Fruit fly (Drosophila melanogaster) whole organism, embryonic: ENCODE data around the gene CG32639.

ENCODE experiments used
- BEAF-32 ChIP-seq: fragments of 200-800 bp; sonication (Bioruptor generic); optimal IDR thresholded peaks from 3 replicates; lab custom pipeline; 2017; ENCODE audit warnings: missing biosample characterization, missing genetic modification characterization, mild to moderate bottlenecking, moderate library complexity, missing genetic modification reagents
- Bteb2 ChIP-seq: fragments of 200-800 bp; sonication (Bioruptor generic); optimal IDR thresholded peaks from 2 replicates; lab custom pipeline; 2016; ENCODE audit warnings: missing biosample characterization, missing genetic modification characterization
- CG13624 ChIP-seq: fragments of 200-800 bp; sonication (Bioruptor generic); optimal IDR thresholded peaks from 2 replicates; lab custom pipeline; 2016; ENCODE audit warnings: missing biosample characterization, missing genetic modification characterization
- CG13894 ChIP-seq: fragments of 200-800 bp; sonication (Bioruptor generic); optimal IDR thresholded peaks from 3 replicates; lab custom pipeline; 2018; ENCODE audit warnings: missing biosample characterization, mild to moderate bottlenecking, missing genetic modification characterization, moderate library complexity
- CG15479 ChIP-seq: fragments of 200-800 bp; sonication (Bioruptor generic); optimal IDR thresholded peaks from 3 replicates; lab custom pipeline; 2019; ENCODE audit warnings: missing biosample characterization, mild to moderate bottlenecking, missing genetic modification characterization, moderate library complexity
- CG17385 ChIP-seq: fragments of 200-800 bp; sonication (Bioruptor generic); optimal IDR thresholded peaks from 3 replicates; lab custom pipeline; 2018; ENCODE audit warnings: missing biosample characterization, mild to moderate bottlenecking, missing genetic modification characterization
- CG2120 ChIP-seq: fragments of 200-800 bp; sonication (Bioruptor generic); optimal IDR thresholded peaks from 3 replicates; lab custom pipeline; 2016; ENCODE audit warnings: missing biosample characterization, missing genetic modification characterization
- CG2129 ChIP-seq: fragments of 200-800 bp; sonication (Bioruptor generic); IDR thresholded peaks from 2 replicates; pipeline ENCODE4 v1.3.6; 2022; ENCODE audit warnings: missing biosample characterization, missing genetic modification characterization; ENCODE audit not compliant: partially characterized antibody
- CG2199 ChIP-seq: fragments of 200-800 bp; sonication (Bioruptor generic); IDR thresholded peaks from 3 replicates; pipeline ENCODE4 v1.3.6; 2022; ENCODE audit warnings: missing biosample characterization, missing genetic modification characterization
- CG31441 ChIP-seq: fragments of 200-800 bp; sonication (Bioruptor generic); IDR thresholded peaks from 2 replicates; pipeline ENCODE4 v1.3.6; 2022; ENCODE audit warnings: missing biosample characterization, missing genetic modification characterization
- CG3407 ChIP-seq: fragments of 200-800 bp; sonication (Bioruptor generic); optimal IDR thresholded peaks from 2 replicates; lab custom pipeline; 2018; ENCODE audit warnings: missing biosample characterization, mild to moderate bottlenecking, missing genetic modification characterization
- CG4404 ChIP-seq: fragments of 200-800 bp; sonication (Bioruptor generic); IDR thresholded peaks from 2 replicates; pipeline ENCODE4 v1.3.6; 2022; ENCODE audit warnings: missing biosample characterization, missing genetic modification characterization
- CG8924 ChIP-seq: fragments of 200-800 bp; optimal IDR thresholded peaks from 3 replicates; lab custom pipeline; 2019; ENCODE audit warnings: missing biosample characterization, mild to moderate bottlenecking, missing genetic modification characterization, moderate library complexity
- D19B ChIP-seq: fragments of 200-800 bp; sonication (Bioruptor generic); optimal IDR thresholded peaks from 2 replicates; lab custom pipeline; 2017; ENCODE audit warnings: missing biosample characterization, mild to moderate bottlenecking, missing genetic modification characterization
- Dbx ChIP-seq: fragments of 200-800 bp; sonication (Bioruptor generic); IDR thresholded peaks from 3 replicates; pipeline ENCODE4 v1.3.6; 2022; ENCODE audit warnings: missing biosample characterization, missing genetic modification characterization
- Dip3 ChIP-seq: fragments of 200-800 bp; sonication (Bioruptor generic); optimal IDR thresholded peaks from 3 replicates; lab custom pipeline; 2016; ENCODE audit warnings: missing biosample characterization, missing genetic modification characterization
- MESR4 ChIP-seq: fragments of 200-800 bp; sonication (Bioruptor generic); optimal IDR thresholded peaks from 2 replicates; lab custom pipeline; 2018; ENCODE audit warnings: missing biosample characterization, mild to moderate bottlenecking, missing genetic modification characterization, moderate library complexity
- MTF-1 ChIP-seq: fragments of 200-800 bp; sonication (Bioruptor generic); optimal IDR thresholded peaks from 2 replicates; lab custom pipeline; 2018; ENCODE audit warnings: missing biosample characterization, mild to moderate bottlenecking, missing genetic modification characterization, borderline replicate concordance
- Mad ChIP-seq: fragments of 200-800 bp; sonication (Bioruptor generic); optimal IDR thresholded peaks from 2 replicates; lab custom pipeline; 2016; ENCODE audit warnings: missing biosample characterization, missing genetic modification characterization
- Max ChIP-seq: fragments of 200-800 bp; sonication (Bioruptor generic); optimal IDR thresholded peaks from 2 replicates; lab custom pipeline; 2016; ENCODE audit warnings: missing biosample characterization, mild to moderate bottlenecking, missing genetic modification characterization
- Mes4 ChIP-seq: fragments of 200-800 bp; sonication (Bioruptor generic); optimal IDR thresholded peaks from 2 replicates; lab custom pipeline; 2016; ENCODE audit warnings: missing biosample characterization, missing genetic modification characterization
- Opbp ChIP-seq: fragments of 200-800 bp; sonication (Bioruptor generic); IDR thresholded peaks from 3 replicates; pipeline ENCODE4 v1.3.6; 2022; ENCODE audit warnings: missing biosample characterization, missing genetic modification characterization; ENCODE audit not compliant: partially characterized antibody
- Poxn ChIP-seq: fragments of 200-800 bp; sonication (Bioruptor generic); IDR thresholded peaks from 2 replicates; pipeline ENCODE4 v1.3.6; 2022; ENCODE audit warnings: missing biosample characterization, missing genetic modification characterization
- Ptx1 ChIP-seq: fragments of 200-800 bp; sonication (Bioruptor generic); IDR thresholded peaks from 2 replicates; pipeline ENCODE4 v1.3.6; 2022; ENCODE audit warnings: missing biosample characterization, missing genetic modification characterization
- Ravus ChIP-seq: fragments of 200-800 bp; sonication (Bioruptor generic); IDR thresholded peaks from 2 replicates; pipeline ENCODE4 v1.3.6; 2022; ENCODE audit warnings: missing biosample characterization, missing genetic modification characterization
- Six4 ChIP-seq: fragments of 200-800 bp; sonication (Bioruptor generic); optimal IDR thresholded peaks from 2 replicates; lab custom pipeline; 2016; ENCODE audit warnings: missing biosample characterization, missing genetic modification characterization
- Taf1 ChIP-seq: fragments of 200-800 bp; sonication (Bioruptor generic); IDR thresholded peaks from 2 replicates; pipeline ENCODE4 v1.3.6; 2022; ENCODE audit warnings: missing biosample characterization, missing genetic modification characterization
- Usf ChIP-seq: fragments of 200-800 bp; sonication (Bioruptor generic); optimal IDR thresholded peaks from 2 replicates; lab custom pipeline; 2017; ENCODE audit warnings: missing genotype, missing biosample characterization, missing genetic modification characterization
- cad ChIP-seq: fragments of >200 bp; optimal IDR thresholded peaks from 2 replicates; lab custom pipeline; 2017; ENCODE audit warnings: missing biosample characterization, missing genetic modification characterization
- crp ChIP-seq, 2 experiments: fragments of 200-800 bp; sonication (Bioruptor generic); optimal IDR thresholded peaks; 2 replicates in 1 of 2; 3 replicates in 1 of 2; lab custom pipeline; 2017; ENCODE audit warnings: missing biosample characterization in 2 of 2, missing genetic modification characterization in 2 of 2, mild to moderate bottlenecking in 1 of 2, moderate library complexity in 1 of 2
- dpn ChIP-seq, 2 experiments: fragments of 200-800 bp; sonication (Bioruptor generic); optimal IDR thresholded peaks; 3 replicates each; lab custom pipeline; 2016; ENCODE audit warnings: missing biosample characterization in 2 of 2, missing genetic modification characterization in 2 of 2
- en ChIP-seq: fragments of 200-800 bp; sonication (Bioruptor generic); optimal IDR thresholded peaks from 2 replicates; lab custom pipeline; 2016; ENCODE audit warnings: missing biosample characterization, missing genetic modification characterization
- gce ChIP-seq: fragments of 200-800 bp; sonication (Bioruptor generic); IDR thresholded peaks from 3 replicates; pipeline ENCODE4 v1.3.6; 2022; ENCODE audit warnings: missing biosample characterization, missing genetic modification characterization
- gsb-n ChIP-seq: fragments of 200-800 bp; sonication (Bioruptor generic); optimal IDR thresholded peaks from 3 replicates; lab custom pipeline; 2018; ENCODE audit warnings: missing biosample characterization, mild to moderate bottlenecking, missing genetic modification characterization
- hbn ChIP-seq: fragments of 200-800 bp; sonication (Bioruptor generic); IDR thresholded peaks from 2 replicates; pipeline ENCODE4 v1.3.6; 2022; ENCODE audit warnings: missing biosample characterization, missing genetic modification characterization; ENCODE audit not compliant: partially characterized antibody
- kah ChIP-seq: fragments of 200-800 bp; sonication (Bioruptor generic); optimal IDR thresholded peaks from 2 replicates; lab custom pipeline; 2018; ENCODE audit warnings: missing biosample characterization, mild to moderate bottlenecking, missing genetic modification characterization
- ken ChIP-seq: fragments of 200-800 bp; sonication (Bioruptor generic); IDR thresholded peaks from 3 replicates; pipeline ENCODE4 v1.3.6; 2022; ENCODE audit warnings: missing biosample characterization, missing genetic modification characterization
- mld ChIP-seq: fragments of 200-800 bp; sonication (Bioruptor generic); IDR thresholded peaks from 3 replicates; pipeline ENCODE4 v1.3.6; 2022; ENCODE audit warnings: missing biosample characterization, missing genetic modification characterization; ENCODE audit not compliant: partially characterized antibody
- oc ChIP-seq: fragments of 200-800 bp; sonication (Bioruptor generic); optimal IDR thresholded peaks from 2 replicates; lab custom pipeline; 2018; ENCODE audit warnings: missing biosample characterization, mild to moderate bottlenecking, missing genetic modification characterization, moderate library complexity
- psq ChIP-seq: fragments of 200-800 bp; sonication (Bioruptor generic); optimal IDR thresholded peaks from 2 replicates; lab custom pipeline; 2017; ENCODE audit warnings: missing biosample characterization, missing genetic modification characterization
- pzg ChIP-seq: fragments of 200-800 bp; sonication (Bioruptor generic); optimal IDR thresholded peaks from 3 replicates; lab custom pipeline; 2018; ENCODE audit warnings: missing biosample characterization, mild to moderate bottlenecking, missing genetic modification characterization, moderate library complexity
- repo ChIP-seq: fragments of 200-800 bp; sonication (Bioruptor generic); optimal IDR thresholded peaks from 2 replicates; lab custom pipeline; 2016; ENCODE audit warnings: missing biosample characterization, missing genetic modification characterization
- rib ChIP-seq: fragments of 200-800 bp; sonication (Bioruptor generic); IDR thresholded peaks from 2 replicates; pipeline ENCODE4 v1.3.6; 2022; ENCODE audit warnings: missing biosample characterization, missing genetic modification characterization
- run ChIP-seq: fragments of 200-800 bp; sonication (Bioruptor generic); optimal IDR thresholded peaks from 3 replicates; lab custom pipeline; 2018; ENCODE audit warnings: missing biosample characterization, mild to moderate bottlenecking, missing genetic modification characterization
- sima ChIP-seq: fragments of 200-800 bp; sonication (Bioruptor generic); optimal IDR thresholded peaks from 2 replicates; lab custom pipeline; 2016; ENCODE audit warnings: missing biosample characterization, missing genetic modification characterization
- sna ChIP-seq: fragments of 200-800 bp; sonication (Bioruptor generic); IDR thresholded peaks from 2 replicates; pipeline ENCODE4 v1.3.6; 2022; ENCODE audit warnings: missing biosample characterization, missing genetic modification characterization; ENCODE audit not compliant: partially characterized antibody
- sqz ChIP-seq: fragments of 200-800 bp; sonication (Bioruptor generic); optimal IDR thresholded peaks from 3 replicates; lab custom pipeline; 2018; ENCODE audit warnings: missing biosample characterization, mild to moderate bottlenecking, missing genetic modification characterization
- ttk ChIP-seq: fragments of 200-800 bp; sonication (Bioruptor generic); IDR thresholded peaks from 2 replicates; pipeline ENCODE4 v2.1.2; 2022; ENCODE audit warnings: missing biosample characterization, missing genetic modification characterization
- zen2 ChIP-seq: fragments of 200-800 bp; sonication (Bioruptor generic); IDR thresholded peaks from 3 replicates; pipeline ENCODE4 v1.3.6; 2022; ENCODE audit warnings: missing biosample characterization, missing genetic modification characterization; ENCODE audit not compliant: partially characterized antibody

The CG32639 gene

dm6 chrX:13285001-13285748, 48.8 kb upstream of the CG32639 start, which contains the start of the genes HDAC4 and CG15743 (continued):
- TF ChIP-seq Poxn (GFP tag; lab: Robert Waterston, UW), result no peak
- peak; percentile 85 for TF ChIP-seq sna (GFP tag; lab: Robert Waterston, UW)
- peak; percentile 35; the same call in 1 of the 3 replicates for TF ChIP-seq Dbx (GFP tag; lab: Robert Waterston, UW)
- peak; percentile 8 for TF ChIP-seq CG2120 (GFP tag; lab: Kevin White, UChicago)
- no peak for TF ChIP-seq cad (GFP tag; lab: Kevin White, UChicago)
- TF ChIP-seq MESR4 (GFP tag; lab: Kevin White, UChicago), result peak; percentile 34
- TF ChIP-seq sima (GFP tag; lab: Kevin White, UChicago), result no peak
- no peak for TF ChIP-seq dpn (GFP tag; optimal IDR thresholded peaks at IDR 0.05; lab: Kevin White, UChicago)
- TF ChIP-seq Opbp, result peak; percentile 86
- 0 out of 2 replicates have a peak, but pooled peaks have one; percentile 33 for TF ChIP-seq rib
- TF ChIP-seq hbn (GFP tag; lab: Robert Waterston, UW), result peak; percentile 88
- no peak for TF ChIP-seq Mes4 (GFP tag; lab: Kevin White, UChicago)
- TF ChIP-seq CG17385, result no peak
- TF ChIP-seq Ravus (GFP tag; lab: Robert Waterston, UW), result no peak
- no peak for TF ChIP-seq Taf1 (GFP tag; lab: Robert Waterston, UW)
- no peak for TF ChIP-seq gce (GFP tag; lab: Robert Waterston, UW)
- TF ChIP-seq CG13894 (tag; lab: Kevin White, UChicago), result peak; percentile 22
- peak; percentile 77 for TF ChIP-seq CG2129 (GFP tag; lab: Robert Waterston, UW)
- no peak for TF ChIP-seq Six4 (GFP tag; lab: Kevin White, UChicago)
- no peak for TF ChIP-seq gsb-n
- no peak for TF ChIP-seq Dip3 (GFP tag; lab: Kevin White, UChicago)
- no peak for TF ChIP-seq repo
- no peak for TF ChIP-seq ken
- peak; percentile 86 for TF ChIP-seq sqz (GFP tag; lab: Kevin White, UChicago)
- no peak for TF ChIP-seq D19B
- no peak for TF ChIP-seq CG31441 (GFP tag; lab: Robert Waterston, UW)
- peak; percentile 81; the same call in 2 of the 3 replicates for TF ChIP-seq zen2
- no peak for TF ChIP-seq crp (GFP tag; optimal IDR thresholded peaks at IDR 0.05; lab: Kevin White, UChicago)
- no peak for TF ChIP-seq run (tag; lab: Kevin White, UChicago)
- TF ChIP-seq kah (GFP tag; lab: Kevin White, UChicago), result no peak
- TF ChIP-seq CG2199 (GFP tag; lab: Robert Waterston, UW), result no peak
- TF ChIP-seq CG3407, result no peak
- no peak for TF ChIP-seq Usf
- TF ChIP-seq oc (tag; lab: Kevin White, UChicago), result no peak
- TF ChIP-seq CG15479 (GFP tag; lab: Kevin White, UChicago), result no peak
- TF ChIP-seq MTF-1 (GFP tag; lab: Kevin White, UChicago), result no peak
- peak; percentile 94 for TF ChIP-seq BEAF-32 (GFP tag; lab: Kevin White, UChicago)
- peak; percentile 48 for TF ChIP-seq pzg (GFP tag; lab: Kevin White, UChicago)
- TF ChIP-seq Bteb2, result no peak
- peak; percentile 92 for TF ChIP-seq psq (GFP tag; lab: Kevin White, UChicago)
- TF ChIP-seq CG8924 (tag; lab: Kevin White, UChicago), result peak; percentile 8
- TF ChIP-seq CG4404, result no peak
- no peak for TF ChIP-seq Mad (GFP tag; lab: Kevin White, UChicago)
- no peak for TF ChIP-seq Ptx1 (GFP tag; lab: Robert Waterston, UW)
- TF ChIP-seq ttk (GFP tag; lab: Robert Waterston, UW), result no peak
- TF ChIP-seq CG13624 (GFP tag; lab: Kevin White, UChicago), result peak; percentile 26
- TF ChIP-seq Max (GFP tag; lab: Kevin White, UChicago), result peak; percentile 2
- TF ChIP-seq mld, result peak; percentile 80; the same call in 2 of the 3 replicates
- TF ChIP-seq en (GFP tag; lab: Kevin White, UChicago), result no peak
